Worm (Caenorhabditis elegans): Measurements from ENCODE around the gene arrd-22.

DNA sequence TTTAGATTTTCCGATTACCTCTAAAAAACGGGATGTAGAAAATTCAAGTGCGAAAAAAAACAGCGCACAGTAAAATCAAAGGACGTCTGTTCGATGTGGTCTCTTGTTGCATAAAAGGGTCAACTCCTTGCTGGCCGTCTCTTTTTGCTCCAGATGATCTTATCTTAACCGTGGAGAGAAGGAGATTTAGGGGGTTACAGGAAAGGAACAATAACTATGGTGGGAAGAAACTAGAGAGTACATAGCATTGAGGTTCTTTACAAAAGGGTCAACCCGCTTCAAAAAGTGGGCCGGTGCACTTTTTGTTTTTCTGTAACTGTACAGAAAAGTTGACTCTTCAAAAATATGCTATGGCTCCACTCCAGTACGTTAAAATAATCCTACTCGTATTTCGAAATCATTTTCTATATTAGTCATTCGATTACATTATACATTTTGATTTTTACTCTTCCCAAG is 21.2 kb downstream of the arrd-22 start, which contains the start of the genes T20D4.19 and srj-9:
- no peak for TF ChIP-seq ref-1 (GFP tag; conservative IDR thresholded peaks at IDR 0.05)
- no peak for TF ChIP-seq ztf-29 (GFP tag; IDR thresholded peaks at IDR 0.05)
- no peak for TF ChIP-seq ztf-23 (GFP tag; IDR thresholded peaks at IDR 0.05)
- TF ChIP-seq flt-1 (GFP tag; IDR thresholded peaks at IDR 0.05) = no peak
- TF ChIP-seq klf-2 (GFP tag; conservative IDR thresholded peaks at IDR 0.05) = no peak
